Worm (Caenorhabditis elegans) whole organism, mixed stage, embryonic: ENCODE data around the gene slc-25A10.

Experiments
- M03D4.4 ChIP-seq: sonication (generic microtip); optimal IDR thresholded peaks from 2 replicates; lab custom pipeline; 2017; ENCODE audit warnings: mild to moderate bottlenecking, missing genetic modification characterization, missing compliant biosample characterization
- bed-3 ChIP-seq: fragments of 200-800 bp; sonication (Bioruptor generic); optimal IDR thresholded peaks from 3 replicates; lab custom pipeline; 2018; ENCODE audit warnings: mild to moderate bottlenecking, missing genetic modification characterization, moderate library complexity, missing compliant biosample characterization
- blmp-1 ChIP-seq: fragments of 150-350 bp; optimal IDR thresholded peaks from 2 replicates; lab custom pipeline; 2014; ENCODE audit warnings: missing biosample characterization, missing genetic modification characterization
- ceh-39 ChIP-seq: fragments of 150-350 bp; optimal IDR thresholded peaks from 2 replicates; lab custom pipeline; 2014; ENCODE audit warnings: missing biosample characterization, missing genetic modification characterization
- ceh-43 ChIP-seq: fragments of 200-800 bp; sonication (Bioruptor generic); optimal IDR thresholded peaks from 2 replicates; lab custom pipeline; 2018; ENCODE audit warnings: mild to moderate bottlenecking, missing genetic modification characterization, moderate library complexity, missing compliant biosample characterization
- ceh-83 ChIP-seq: fragments of 200-800 bp; sonication (Bioruptor generic); optimal IDR thresholded peaks from 2 replicates; lab custom pipeline; 2018; ENCODE audit warnings: mild to moderate bottlenecking, missing genetic modification characterization, missing compliant biosample characterization
- ces-1 ChIP-seq: fragments of 150-350 bp; optimal IDR thresholded peaks from 2 replicates; lab custom pipeline; 2014; ENCODE audit warnings: missing biosample characterization, missing genetic modification reagents, missing genetic modification characterization
- cnd-1 ChIP-seq: fragments of 200-800 bp; sonication (Bioruptor generic); optimal IDR thresholded peaks from 2 replicates; lab custom pipeline; 2018; ENCODE audit warnings: mild to moderate bottlenecking, missing genetic modification characterization, missing compliant biosample characterization
- drap-1 ChIP-seq: fragments of 200-800 bp; sonication (Bioruptor generic); optimal IDR thresholded peaks from 3 replicates; lab custom pipeline; 2018; ENCODE audit warnings: mild to moderate bottlenecking, missing genetic modification characterization, missing compliant biosample characterization
- elt-1 ChIP-seq: sonication (generic microtip); optimal IDR thresholded peaks from 2 replicates; lab custom pipeline; 2017; ENCODE audit warnings: missing genetic modification characterization, mild to moderate bottlenecking, missing compliant biosample characterization, antibody characterized with exemption, moderate library complexity, borderline replicate concordance; ENCODE audit not compliant: insufficient read depth
- elt-3 ChIP-seq: fragments of 150-350 bp; optimal IDR thresholded peaks from 2 replicates; lab custom pipeline; 2014; ENCODE audit warnings: missing biosample characterization, missing genetic modification characterization
- flh-1 ChIP-seq: fragments of 200-800 bp; sonication (Bioruptor generic); optimal IDR thresholded peaks from 2 replicates; lab custom pipeline; 2018; ENCODE audit warnings: mild to moderate bottlenecking, missing genetic modification characterization, moderate library complexity, missing compliant biosample characterization
- ham-2 ChIP-seq: fragments of 200-800 bp; sonication (Bioruptor generic); optimal IDR thresholded peaks from 2 replicates; lab custom pipeline; 2018; ENCODE audit warnings: mild to moderate bottlenecking, missing genetic modification characterization, missing compliant biosample characterization
- hlh-1 ChIP-seq: fragments of 150-350 bp; optimal IDR thresholded peaks from 2 replicates; lab custom pipeline; 2014; ENCODE audit warnings: missing biosample characterization, missing genetic modification reagents, missing genetic modification characterization
- lin-13 ChIP-seq: fragments of 150-350 bp; optimal IDR thresholded peaks from 2 replicates; lab custom pipeline; 2014; ENCODE audit warnings: missing biosample characterization, missing genetic modification characterization
- lin-32 ChIP-seq: fragments of 200-800 bp; sonication (Bioruptor generic); optimal IDR thresholded peaks from 2 replicates; lab custom pipeline; 2018; ENCODE audit warnings: mild to moderate bottlenecking, missing genetic modification characterization, missing compliant biosample characterization
- lsy-2 ChIP-seq: fragments of 150-350 bp; optimal IDR thresholded peaks from 2 replicates; lab custom pipeline; 2014; ENCODE audit warnings: missing biosample characterization, missing genetic modification characterization
- mab-5 ChIP-seq: fragments of 150-350 bp; optimal IDR thresholded peaks from 2 replicates; lab custom pipeline; 2014; ENCODE audit warnings: missing biosample characterization, missing genetic modification characterization
- mep-1 ChIP-seq: fragments of 150-350 bp; optimal IDR thresholded peaks from 2 replicates; lab custom pipeline; 2017; ENCODE audit warnings: missing biosample characterization, missing genetic modification reagents, missing genetic modification characterization, inconsistent platforms
- mls-2 ChIP-seq: sonication (generic microtip); optimal IDR thresholded peaks from 2 replicates; lab custom pipeline; 2016; ENCODE audit warnings: mild to moderate bottlenecking, missing genetic modification characterization, moderate library complexity, missing compliant biosample characterization
- nhr-12 ChIP-seq: fragments of 150-350 bp; optimal IDR thresholded peaks from 2 replicates; lab custom pipeline; 2014; ENCODE audit warnings: missing biosample characterization, missing genetic modification characterization
- nhr-2 ChIP-seq: fragments of 150-350 bp; optimal IDR thresholded peaks from 2 replicates; lab custom pipeline; 2014; ENCODE audit warnings: missing biosample characterization, missing genetic modification characterization
- nhr-237 ChIP-seq: fragments of 150-350 bp; optimal IDR thresholded peaks from 2 replicates; lab custom pipeline; 2014; ENCODE audit warnings: missing biosample characterization, missing genetic modification characterization
- nhr-28 ChIP-seq: fragments of 150-350 bp; optimal IDR thresholded peaks from 2 replicates; lab custom pipeline; 2014; ENCODE audit warnings: missing biosample characterization, missing genetic modification characterization
- nhr-76 ChIP-seq: sonication (generic microtip); optimal IDR thresholded peaks from 2 replicates; lab custom pipeline; 2017; ENCODE audit warnings: missing biosample characterization, missing genetic modification characterization
- pha-4 ChIP-seq: fragments of 150-350 bp; optimal IDR thresholded peaks from 2 replicates; lab custom pipeline; 2018; ENCODE audit warnings: missing biosample characterization, missing genetic modification reagents, missing genetic modification characterization
- sem-2 ChIP-seq: fragments of 200-800 bp; sonication (Bioruptor generic); optimal IDR thresholded peaks from 2 replicates; lab custom pipeline; 2018; ENCODE audit warnings: mild to moderate bottlenecking, missing genetic modification characterization, missing compliant biosample characterization
- snpc-4 ChIP-seq: fragments of 150-350 bp; optimal IDR thresholded peaks from 2 replicates; lab custom pipeline; 2014; ENCODE audit warnings: missing biosample characterization, missing genetic modification characterization
- sptf-1 ChIP-seq: sonication (generic microtip); optimal IDR thresholded peaks from 2 replicates; lab custom pipeline; 2017; ENCODE audit warnings: mild to moderate bottlenecking, missing genetic modification characterization, moderate library complexity, missing compliant biosample characterization
- tbx-8 ChIP-seq: fragments of 200-800 bp; sonication (Bioruptor generic); optimal IDR thresholded peaks from 2 replicates; lab custom pipeline; 2018; ENCODE audit warnings: mild to moderate bottlenecking, missing genetic modification characterization, moderate library complexity, missing compliant biosample characterization
- unc-39 ChIP-seq: fragments of 150-350 bp; optimal IDR thresholded peaks from 2 replicates; lab custom pipeline; 2014; ENCODE audit warnings: missing biosample characterization, missing genetic modification characterization
- unc-62 ChIP-seq: fragments of 150-350 bp; optimal IDR thresholded peaks from 2 replicates; lab custom pipeline; 2014; ENCODE audit warnings: missing biosample characterization, missing genetic modification reagents, missing genetic modification characterization
- zip-8 ChIP-seq: fragments of 150-350 bp; optimal IDR thresholded peaks from 2 replicates; lab custom pipeline; 2014; ENCODE audit warnings: missing biosample characterization, missing genetic modification characterization
- ztf-11 ChIP-seq: fragments of 150-350 bp; optimal IDR thresholded peaks from 2 replicates; lab custom pipeline; 2014; ENCODE audit warnings: missing biosample characterization, missing genetic modification characterization

slc-25A10 gene

ce11 chrX:6736358-6736991 lies 11.0 kb upstream of the slc-25A10 start:
- TF ChIP-seq unc-62 (no peak), sem-2 (no peak), mab-5 (tag; lab: Kevin White, UChicago) (no peak), M03D4.4 (tag; lab: Kevin White, UChicago) (no peak), elt-1 (tag; lab: Kevin White, UChicago) (peak; percentile 9), elt-3 (tag; lab: Kevin White, UChicago) (peak; percentile 83), nhr-237 (tag; lab: Kevin White, UChicago) (no peak), nhr-2 (tag; lab: Kevin White, UChicago) (no peak), ces-1 (GFP tag; lab: Kevin White, UChicago) (peak; percentile 35), cnd-1 (tag; lab: Kevin White, UChicago) (no peak), ceh-43 (GFP tag; lab: Kevin White, UChicago) (no peak), ceh-39 (tag; lab: Kevin White, UChicago) (no peak), lsy-2 (tag; lab: Kevin White, UChicago) (no peak), unc-39 (tag; lab: Kevin White, UChicago) (no peak), mls-2 (tag; lab: Kevin White, UChicago) (no peak), lin-13 (tag; lab: Kevin White, UChicago) (no peak), ham-2 (GFP tag; lab: Kevin White, UChicago) (no peak)

ce11 chrX:6735494-6735893 lies 10.0 kb upstream of the slc-25A10 start:
- TF ChIP-seq elt-1 (tag; lab: Kevin White, UChicago) (no peak), snpc-4 (tag; lab: Kevin White, UChicago) (no peak), unc-39 (tag; lab: Kevin White, UChicago) (no peak), elt-3 (tag; lab: Kevin White, UChicago) (no peak), ceh-39 (tag; lab: Kevin White, UChicago) (no peak), M03D4.4 (tag; lab: Kevin White, UChicago) (no peak)

DNA sequence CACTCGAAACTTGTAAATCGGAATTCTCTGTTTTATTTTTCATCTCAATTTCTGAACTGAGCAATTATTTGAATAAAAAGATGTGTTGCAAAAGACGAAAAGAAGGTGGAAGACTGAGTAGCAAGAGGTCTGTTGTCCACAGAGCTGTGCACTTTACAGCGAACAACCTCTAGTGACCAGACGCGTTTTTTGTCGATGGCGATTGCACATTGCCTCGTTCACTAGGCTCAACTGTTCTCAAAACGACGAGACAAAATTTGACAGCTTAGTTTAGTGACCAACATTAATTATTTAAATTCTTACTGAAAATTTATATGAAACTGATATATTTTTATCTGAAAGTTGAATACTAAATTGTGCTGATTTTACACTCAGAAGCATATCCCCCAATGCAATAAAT lies 7.7 kb upstream of the slc-25A10 start, which contains the start of gene R03E9.2:
TSS of gene R03E9.2 (minus strand) at position 101 of the 400 bp plus-strand sequence.
- no peak for TF ChIP-seq lsy-2 (tag; lab: Kevin White, UChicago)
- peak; percentile 84 for TF ChIP-seq hlh-1 (tag; lab: Kevin White, UChicago)

DNA sequence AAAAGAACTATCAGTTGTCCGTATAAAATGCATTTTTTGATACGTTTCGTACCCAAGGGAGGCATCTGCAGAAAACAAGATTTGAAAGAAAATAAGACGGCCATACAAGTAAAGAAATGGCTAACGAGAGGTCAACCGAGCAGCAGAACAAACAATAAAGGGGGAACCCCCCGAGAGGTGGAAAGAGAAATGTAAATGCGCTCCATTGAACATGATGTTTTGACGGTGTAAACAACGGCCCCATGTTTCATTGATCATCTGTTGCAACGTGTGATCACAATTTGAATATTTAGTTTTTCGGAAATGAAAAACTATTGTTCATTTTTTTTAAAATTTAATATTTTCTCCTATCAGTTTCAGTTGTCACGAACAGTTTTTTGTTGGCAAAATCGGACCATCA lies 4.1 kb upstream of the slc-25A10 start, which contains the start of gene K11G12.6:
TSS of gene K11G12.6 (minus strand) at position 65 of the 400 bp plus-strand sequence.
- peak; percentile 13 for TF ChIP-seq nhr-237 (tag; lab: Kevin White, UChicago)
- TF ChIP-seq nhr-28 (tag; lab: Kevin White, UChicago) = no peak
- TF ChIP-seq pha-4 (tag; lab: Kevin White, UChicago) = peak; percentile 73

DNA sequence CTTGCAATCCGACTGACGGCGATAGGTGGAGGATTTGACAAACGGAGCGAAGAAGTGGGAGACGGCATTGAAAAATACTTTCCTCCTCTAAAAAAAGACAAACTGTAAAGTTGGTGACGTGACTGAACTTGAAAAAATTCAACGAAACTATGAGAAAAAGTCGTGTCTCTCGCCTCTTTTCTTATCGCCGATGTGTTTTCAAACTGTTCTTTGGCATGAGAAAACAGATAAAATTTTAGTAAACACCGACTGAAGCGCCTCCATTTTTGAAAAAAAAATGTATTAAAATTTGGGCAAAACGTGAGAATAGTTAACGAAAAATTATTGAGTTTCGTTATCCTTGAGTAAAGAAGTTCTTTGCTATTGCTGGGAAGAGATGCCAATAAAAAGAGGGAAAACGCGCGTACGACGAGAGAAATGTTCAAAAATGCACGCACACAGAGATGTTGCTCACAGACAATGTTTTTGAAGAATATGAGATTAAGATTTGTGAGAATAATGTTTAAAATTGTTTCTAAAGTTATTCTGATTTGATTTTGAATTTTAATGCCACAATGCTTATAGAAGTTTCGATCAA lies 3.4 kb upstream of the slc-25A10 start:
- TF ChIP-seq snpc-4 (tag; lab: Kevin White, UChicago) (no peak), ceh-83 (no peak), hlh-1 (tag; lab: Kevin White, UChicago) (no peak), elt-3 (tag; lab: Kevin White, UChicago) (no peak), lin-32 (GFP tag; lab: Kevin White, UChicago) (no peak), nhr-12 (tag; lab: Kevin White, UChicago) (no peak), ces-1 (GFP tag; lab: Kevin White, UChicago) (no peak), ceh-43 (GFP tag; lab: Kevin White, UChicago) (no peak), elt-1 (tag; lab: Kevin White, UChicago) (no peak), blmp-1 (tag; lab: Kevin White, UChicago) (no peak), nhr-76 (no peak), mep-1 (tag; lab: Kevin White, UChicago) (no peak)

- TF ChIP-seq zip-8 (tag; lab: Kevin White, UChicago) (no peak), snpc-4 (tag; lab: Kevin White, UChicago) (no peak), elt-3 (tag; lab: Kevin White, UChicago) (no peak), sem-2 (no peak), ceh-83 (no peak), pha-4 (tag; lab: Kevin White, UChicago) (no peak), ztf-11 (tag; lab: Kevin White, UChicago) (no peak), ceh-43 (GFP tag; lab: Kevin White, UChicago) (no peak), elt-1 (tag; lab: Kevin White, UChicago) (no peak), ceh-39 (tag; lab: Kevin White, UChicago) (no peak), tbx-8 (GFP tag; lab: Kevin White, UChicago) (no peak), flh-1 (GFP tag; lab: Kevin White, UChicago) (no peak), drap-1 (GFP tag; lab: Kevin White, UChicago) (no peak), ham-2 (GFP tag; lab: Kevin White, UChicago) (no peak), M03D4.4 (tag; lab: Kevin White, UChicago) (no peak), blmp-1 (tag; lab: Kevin White, UChicago) (no peak), bed-3 (GFP tag; lab: Kevin White, UChicago) (no peak), mls-2 (tag; lab: Kevin White, UChicago) (no peak), sptf-1 (tag; lab: Kevin White, UChicago) (no peak)
Measured at ce11 chrX:6722966-6723365, 2.5 kb downstream of the slc-25A10 start, which contains the start of gene smf-1. Gene smf-1 (minus strand): TSS chrX:6723066.
